Fruit fly (Drosophila melanogaster) whole organism, pupa: ENCODE results near the gene RpS25.

Source experiments
- CG10348 ChIP-seq: fragments of 200-800 bp; sonication (Bioruptor generic); IDR thresholded peaks from 2 replicates; pipeline ENCODE4 v1.3.6; 2022; ENCODE audit warnings: missing biosample characterization, missing genetic modification characterization
- CG12605 ChIP-seq: fragments of 200-800 bp; sonication (Bioruptor generic); IDR thresholded peaks from 2 replicates; pipeline ENCODE4 v1.3.6; 2022; ENCODE audit warnings: missing biosample characterization, missing genetic modification characterization
- CG13204 ChIP-seq: fragments of 200-800 bp; sonication (Bioruptor generic); optimal IDR thresholded peaks from 2 replicates; lab custom pipeline; 2018; ENCODE audit warnings: missing biosample characterization, mild to moderate bottlenecking, missing genetic modification characterization, moderate library complexity
- CG14655 ChIP-seq: fragments of 200-800 bp; sonication (Bioruptor generic); optimal IDR thresholded peaks from 3 replicates; lab custom pipeline; 2017; ENCODE audit warnings: mild to moderate bottlenecking, missing biosample characterization, missing genetic modification reagents, missing genetic modification characterization
- CG15710 ChIP-seq: fragments of 200-800 bp; sonication (Bioruptor generic); optimal IDR thresholded peaks from 2 replicates; lab custom pipeline; 2018; ENCODE audit warnings: missing biosample characterization, mild to moderate bottlenecking, missing genetic modification characterization, moderate library complexity
- CG17806 ChIP-seq: fragments of 200-800 bp; sonication (Bioruptor generic); optimal IDR thresholded peaks from 2 replicates; lab custom pipeline; 2018; ENCODE audit warnings: missing biosample characterization, mild to moderate bottlenecking, missing genetic modification characterization, moderate library complexity
- CG32121 ChIP-seq: fragments of 200-800 bp; sonication (Bioruptor generic); IDR thresholded peaks from 2 replicates; pipeline ENCODE4 v1.3.6; 2022; ENCODE audit warnings: missing biosample characterization, missing genetic modification characterization
- CG34367 ChIP-seq: fragments of 200-800 bp; sonication (Bioruptor generic); optimal IDR thresholded peaks from 2 replicates; lab custom pipeline; 2018; ENCODE audit warnings: missing biosample characterization, mild to moderate bottlenecking, missing genetic modification characterization
- CG4496 ChIP-seq: fragments of 200-800 bp; sonication (Bioruptor generic); IDR thresholded peaks from 3 replicates; pipeline ENCODE4 v1.3.6; 2022; ENCODE audit warnings: missing biosample characterization, missing genetic modification characterization
- CG8159 ChIP-seq: fragments of 200-800 bp; sonication (Bioruptor generic); optimal IDR thresholded peaks from 3 replicates; lab custom pipeline; 2018; ENCODE audit warnings: missing biosample characterization, mild to moderate bottlenecking, missing genetic modification characterization, moderate library complexity
- CG8301 ChIP-seq: fragments of 200-800 bp; sonication (Bioruptor generic); optimal IDR thresholded peaks from 2 replicates; lab custom pipeline; 2018; ENCODE audit warnings: missing biosample characterization, mild to moderate bottlenecking, missing genetic modification characterization
- CG9948 ChIP-seq: fragments of 200-800 bp; sonication (Bioruptor generic); optimal IDR thresholded peaks from 2 replicates; lab custom pipeline; 2018; ENCODE audit warnings: missing biosample characterization, mild to moderate bottlenecking, missing genetic modification characterization, moderate library complexity
- D1 ChIP-seq: fragments of 200-800 bp; sonication (Bioruptor generic); optimal IDR thresholded peaks from 2 replicates; lab custom pipeline; 2018; ENCODE audit warnings: missing biosample characterization, mild to moderate bottlenecking, missing genetic modification characterization, moderate library complexity
- EcR ChIP-seq: fragments of 200-800 bp; sonication (Bioruptor generic); optimal IDR thresholded peaks from 3 replicates; lab custom pipeline; 2019; ENCODE audit warnings: missing biosample characterization, missing genetic modification characterization, mild to moderate bottlenecking, moderate library complexity, missing genetic modification reagents
- Ets98B ChIP-seq: fragments of 200-800 bp; sonication (Bioruptor generic); IDR thresholded peaks from 2 replicates; pipeline ENCODE4 v1.3.6; 2022; ENCODE audit warnings: missing biosample characterization, missing genetic modification characterization
- Pif1A ChIP-seq: fragments of 200-800 bp; sonication (Bioruptor generic); optimal IDR thresholded peaks from 3 replicates; lab custom pipeline; 2016; ENCODE audit warnings: missing biosample characterization, missing genetic modification characterization
- Pif1B ChIP-seq: fragments of 200-800 bp; sonication (Bioruptor generic); optimal IDR thresholded peaks from 3 replicates; lab custom pipeline; 2016; ENCODE audit warnings: missing biosample characterization, missing genetic modification characterization
- Snoo ChIP-seq: fragments of 200-800 bp; sonication (Bioruptor generic); optimal IDR thresholded peaks from 3 replicates; lab custom pipeline; 2017; ENCODE audit warnings: missing biosample characterization, mild to moderate bottlenecking, missing genetic modification characterization, inconsistent platforms
- fd96Ca ChIP-seq: fragments of 200-800 bp; sonication (Bioruptor generic); IDR thresholded peaks from 3 replicates; pipeline ENCODE4 v1.3.6; 2022; ENCODE audit warnings: missing biosample characterization, missing genetic modification characterization
- gl ChIP-seq: fragments of 200-800 bp; sonication (Bioruptor generic); optimal IDR thresholded peaks from 2 replicates; lab custom pipeline; 2018; ENCODE audit warnings: missing biosample characterization, mild to moderate bottlenecking, missing genetic modification characterization
- rn ChIP-seq: fragments of 200-800 bp; sonication (Bioruptor generic); IDR thresholded peaks from 2 replicates; pipeline ENCODE4 v1.3.6; 2022; ENCODE audit warnings: missing biosample characterization, missing genetic modification characterization

The RpS25 gene

DNA sequence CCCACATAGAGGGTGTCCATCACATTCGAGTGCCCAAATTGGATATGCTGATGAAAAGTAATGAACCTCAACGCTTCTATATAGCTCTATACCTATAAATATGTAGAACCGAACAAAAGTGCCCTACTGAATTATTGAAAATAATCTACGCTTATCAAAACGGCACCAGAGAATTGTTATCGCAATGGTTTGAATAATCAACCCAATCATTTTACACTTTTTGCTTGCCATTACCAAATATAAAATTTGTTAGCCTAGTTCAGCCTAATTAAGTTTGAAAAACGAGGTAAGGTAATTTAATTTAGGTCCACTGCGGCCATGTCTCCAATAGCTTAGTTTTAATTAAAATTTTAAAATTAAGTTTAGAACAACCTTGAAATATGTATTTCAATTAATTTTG lies 40.3 kb downstream of the RpS25 start:
- no peak for TF ChIP-seq CG32121 (GFP tag; lab: Robert Waterston, UW)
- no peak for TF ChIP-seq rn (GFP tag; lab: Robert Waterston, UW)
- TF ChIP-seq CG4496 (GFP tag; lab: Robert Waterston, UW), result no peak
- TF ChIP-seq D1, result no peak
- TF ChIP-seq CG8301 (tag; lab: Kevin White, UChicago), result no peak
- TF ChIP-seq Pif1B, result no peak
- no peak for TF ChIP-seq CG9948 (tag; lab: Kevin White, UChicago)
- no peak for TF ChIP-seq fd96Ca (GFP tag; lab: Robert Waterston, UW)
- TF ChIP-seq CG17806, result no peak
- no peak for TF ChIP-seq CG10348 (GFP tag; lab: Robert Waterston, UW)
- TF ChIP-seq EcR (GFP tag; lab: Kevin White, UChicago), result no peak
- no peak for TF ChIP-seq CG15710 (tag; lab: Kevin White, UChicago)
- TF ChIP-seq CG34367 (tag; lab: Kevin White, UChicago), result no peak
- no peak for TF ChIP-seq CG14655
- no peak for TF ChIP-seq Snoo (tag; lab: Kevin White, UChicago)
- no peak for TF ChIP-seq gl

DNA sequence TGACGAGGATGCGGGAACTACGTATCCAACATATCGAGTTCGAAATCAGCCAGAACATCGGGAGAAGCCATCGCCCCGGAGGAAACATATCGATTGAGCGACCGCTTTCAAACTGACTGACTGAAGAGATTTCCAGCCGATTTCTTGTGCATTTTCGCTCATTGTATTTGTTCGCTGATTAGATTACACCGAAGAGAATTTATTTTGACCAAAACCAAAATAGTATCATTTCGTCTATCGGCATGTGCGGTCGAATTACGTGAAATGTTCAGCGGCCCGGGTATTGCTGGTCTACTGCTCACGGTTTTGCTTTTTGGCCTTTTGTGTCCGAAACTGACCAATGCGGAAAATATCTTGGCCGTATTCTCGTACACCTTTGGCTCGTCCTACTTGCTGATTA lies 40.8 kb downstream of the RpS25 start, which contains the start of the genes Ugt304A1 and Ugt303A1:
Gene Ugt304A1, minus strand, starts transcription at position 101 of the 400 bp plus-strand sequence.
Gene Ugt303A1, plus strand, starts transcription at position 222 of the 400 bp plus-strand sequence.
- no peak for TF ChIP-seq CG8301 (tag; lab: Kevin White, UChicago)
- no peak for TF ChIP-seq CG17806
- TF ChIP-seq CG12605 (GFP tag; lab: Robert Waterston, UW), result no peak
- TF ChIP-seq CG14655, result no peak
- no peak for TF ChIP-seq Snoo (tag; lab: Kevin White, UChicago)
- TF ChIP-seq, all 21 proteins: peak for 0

DNA sequence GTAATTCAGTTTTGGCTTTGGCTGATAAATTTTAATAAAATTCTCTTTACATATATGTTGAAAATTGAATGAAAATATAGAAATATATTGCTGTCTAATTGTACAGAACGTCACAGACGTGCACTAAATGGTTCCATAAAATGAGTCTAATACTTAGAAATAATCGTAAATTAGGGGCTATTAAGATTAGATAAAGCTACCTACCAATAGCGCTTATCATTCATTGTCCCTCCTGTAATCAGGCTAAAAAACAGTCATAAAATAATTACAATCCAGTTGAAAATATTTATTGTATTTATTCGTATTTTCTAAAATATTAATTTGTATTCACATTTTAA lies 42.9 kb downstream of the RpS25 start:
- TF ChIP-seq gl (no peak), Pif1B (no peak), Snoo (tag; lab: Kevin White, UChicago) (no peak), CG13204 (GFP tag; lab: Kevin White, UChicago) (no peak), rn (GFP tag; lab: Robert Waterston, UW) (no peak), CG34367 (tag; lab: Kevin White, UChicago) (no peak), CG32121 (GFP tag; lab: Robert Waterston, UW) (no peak), Ets98B (GFP tag; lab: Robert Waterston, UW) (no peak), CG8159 (tag; lab: Kevin White, UChicago) (no peak)

DNA sequence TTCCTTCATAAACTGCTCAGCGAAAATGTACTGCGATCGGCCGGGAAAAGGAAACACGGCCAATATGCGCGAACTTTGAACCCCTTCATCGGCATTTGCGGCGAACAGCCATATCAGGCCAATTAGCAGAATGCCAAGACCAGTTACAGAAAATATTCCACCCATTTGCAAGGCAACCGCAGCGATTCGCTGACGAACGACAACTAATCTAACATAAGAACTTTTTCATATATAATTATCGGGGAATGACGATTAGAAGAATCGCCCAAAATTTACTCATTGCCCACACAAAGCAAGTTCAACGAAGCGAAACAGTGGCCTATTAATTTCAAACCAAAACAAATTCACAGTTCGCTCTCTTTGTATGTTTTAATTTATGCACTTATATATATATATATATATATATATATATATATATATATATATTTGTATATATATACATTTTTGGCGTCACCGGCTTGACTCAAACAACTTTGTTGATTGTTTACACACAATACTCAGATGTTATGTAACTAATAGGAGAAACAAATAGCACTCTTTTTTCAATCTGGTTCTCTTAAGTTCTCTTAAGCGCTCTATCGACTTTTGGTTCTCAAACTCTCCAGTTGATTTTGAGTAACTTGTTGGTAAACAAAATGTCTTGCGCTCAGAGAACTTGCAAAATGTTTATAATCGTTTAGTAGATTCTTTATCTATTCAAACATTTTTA lies 43.5 kb downstream of the RpS25 start, which contains the start of gene Ugt35A1:
Gene Ugt35A1, minus strand, starts transcription at position 205 of the 709 bp plus-strand sequence.
- no peak for TF ChIP-seq CG12605 (GFP tag; lab: Robert Waterston, UW)
- TF ChIP-seq, all 21 proteins: peak for 0

DNA sequence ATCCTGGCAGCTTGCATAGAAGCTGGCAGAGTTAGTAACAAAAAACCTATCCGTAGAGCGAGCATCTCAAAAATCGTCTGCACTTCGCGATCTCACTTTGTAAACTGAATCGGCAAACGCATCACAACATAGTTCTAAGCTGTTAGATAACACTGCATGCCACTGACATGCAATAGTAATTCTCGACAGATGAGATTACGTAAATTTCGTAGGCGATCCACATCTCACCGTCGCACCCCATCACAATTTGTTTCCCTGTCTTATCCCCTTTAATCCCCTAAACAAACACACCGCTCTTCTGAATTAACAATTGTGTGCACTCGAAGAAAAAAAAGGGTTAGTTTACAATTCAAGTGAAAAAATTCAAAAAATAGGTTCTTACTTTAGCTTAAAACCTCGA lies 45.9 kb downstream of the RpS25 start, which contains the start of gene Ugt35B1:
Gene Ugt35B1, minus strand, starts transcription at position 101 of the 400 bp plus-strand sequence.
- no peak for TF ChIP-seq CG8159 (tag; lab: Kevin White, UChicago)
- no peak for TF ChIP-seq CG12605 (GFP tag; lab: Robert Waterston, UW)
- no peak for TF ChIP-seq CG34367 (tag; lab: Kevin White, UChicago)
- no peak for TF ChIP-seq CG10348 (GFP tag; lab: Robert Waterston, UW)

DNA sequence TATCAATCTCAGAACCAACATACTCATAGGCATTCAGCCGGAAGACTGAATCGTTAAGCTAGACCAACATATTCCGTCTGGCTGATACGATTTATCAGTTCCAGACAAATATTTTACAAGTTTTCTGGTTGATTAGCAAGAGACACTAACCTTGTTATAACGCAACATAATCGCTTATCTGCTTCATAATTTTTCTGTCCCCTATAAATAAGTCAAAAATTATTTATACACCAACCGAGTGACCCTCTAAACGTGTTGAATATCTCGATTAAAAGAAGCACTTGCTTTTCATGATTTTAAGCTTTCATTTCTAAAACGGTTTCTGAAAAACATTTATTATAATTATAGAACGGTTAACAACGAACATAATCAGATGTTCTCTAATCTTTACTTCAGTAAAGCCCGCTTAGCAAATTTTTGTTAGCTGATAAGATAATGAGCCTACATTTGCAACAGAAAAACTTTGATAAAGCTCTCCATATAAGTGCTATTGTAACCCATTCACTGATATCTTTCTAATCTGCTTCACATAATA lies 48.1 kb downstream of the RpS25 start, which contains the start of gene Ugt35E2:
Gene Ugt35E2, minus strand, starts transcription at position 51 of the 535 bp plus-strand sequence.
- no peak for TF ChIP-seq Pif1A
- no peak for TF ChIP-seq CG10348 (GFP tag; lab: Robert Waterston, UW)
- no peak for TF ChIP-seq CG14655
- no peak for TF ChIP-seq CG32121 (GFP tag; lab: Robert Waterston, UW)
- no peak for TF ChIP-seq CG8301 (tag; lab: Kevin White, UChicago)
- no peak for TF ChIP-seq CG8159 (tag; lab: Kevin White, UChicago)

DNA sequence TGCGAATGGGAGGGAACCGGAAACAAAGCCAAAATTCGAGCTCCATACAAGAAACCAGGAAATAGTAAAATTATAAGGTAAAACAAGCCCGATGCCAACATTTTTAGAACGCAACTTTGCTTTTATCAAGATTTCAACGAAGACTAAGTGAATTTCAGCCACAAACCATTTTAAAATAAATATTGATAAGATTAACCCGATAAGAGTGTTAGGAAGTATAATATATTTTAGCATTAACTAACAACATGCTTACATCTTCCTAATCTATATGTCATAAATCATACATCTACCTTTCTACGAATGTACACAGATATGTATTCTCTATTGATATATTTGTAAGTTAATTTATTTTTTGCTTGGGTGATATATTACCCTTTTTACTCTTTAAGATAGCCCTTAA lies 50.1 kb downstream of the RpS25 start, which contains the start of gene Ugt35E1:
Gene Ugt35E1, minus strand, starts transcription at position 101 of the 400 bp plus-strand sequence.
- TF ChIP-seq CG4496 (GFP tag; lab: Robert Waterston, UW), result no peak
- TF ChIP-seq Pif1A, result no peak
- no peak for TF ChIP-seq EcR (GFP tag; lab: Kevin White, UChicago)
- no peak for TF ChIP-seq CG32121 (GFP tag; lab: Robert Waterston, UW)
- no peak for TF ChIP-seq CG13204 (GFP tag; lab: Kevin White, UChicago)
- TF ChIP-seq Snoo (tag; lab: Kevin White, UChicago), result no peak
- TF ChIP-seq Pif1B, result no peak
- no peak for TF ChIP-seq CG12605 (GFP tag; lab: Robert Waterston, UW)
- no peak for TF ChIP-seq rn (GFP tag; lab: Robert Waterston, UW)
- TF ChIP-seq CG15710 (tag; lab: Kevin White, UChicago), result no peak
- TF ChIP-seq gl, result no peak
- no peak for TF ChIP-seq CG34367 (tag; lab: Kevin White, UChicago)
